Worm (Caenorhabditis elegans): ENCODE results near the gene tac-1.

The tac-1 gene

DNA sequence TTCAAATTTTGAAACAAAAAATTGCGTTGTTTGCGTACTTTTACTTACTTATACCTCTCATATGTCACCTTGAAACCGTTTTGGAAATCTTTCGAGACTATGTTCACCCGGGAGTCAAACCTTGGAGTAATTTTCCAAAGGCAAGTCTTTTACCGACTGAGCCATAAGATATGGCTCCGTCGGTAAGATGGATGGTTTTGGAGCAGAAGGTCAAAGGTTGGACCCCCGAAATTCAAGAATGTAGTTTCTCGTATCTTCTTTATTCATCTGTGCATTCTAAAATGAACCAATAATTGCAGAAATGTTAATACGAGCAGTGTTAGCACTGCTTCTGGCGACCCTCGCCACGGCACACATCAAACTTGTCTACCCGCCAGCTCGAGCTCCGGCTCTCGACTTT is 48.5 kb downstream of the tac-1 start, which contains the start of gene C09F9.2:
Gene C09F9.2 (plus strand): TSS at position 301 of the 400 bp plus-strand sequence.
- no peak for TF ChIP-seq mml-1 (tag; optimal IDR thresholded peaks at IDR 0.05)
- no peak for TF ChIP-seq unc-62 (GFP tag; optimal IDR thresholded peaks at IDR 0.05)
- no peak for TF ChIP-seq eor-1 (tag; optimal IDR thresholded peaks at IDR 0.05)
- no peak for TF ChIP-seq fos-1 (tag; optimal IDR thresholded peaks at IDR 0.05)
- TF ChIP-seq nhr-12 (tag; optimal IDR thresholded peaks at IDR 0.05) = no peak
- no peak for TF ChIP-seq snpc-4 (tag; optimal IDR thresholded peaks at IDR 0.05)
- no peak for TF ChIP-seq ZK546.5 (tag; optimal IDR thresholded peaks at IDR 0.05)
- TF ChIP-seq ceh-82 (tag; optimal IDR thresholded peaks at IDR 0.05) = no peak
- TF ChIP-seq elt-3 (tag; optimal IDR thresholded peaks at IDR 0.05) = no peak
- TF ChIP-seq daf-12 (tag; optimal IDR thresholded peaks at IDR 0.05) = no peak
- TF ChIP-seq ceh-28 (tag; optimal IDR thresholded peaks at IDR 0.05) = no peak
- TF ChIP-seq elt-2 (tag; optimal IDR thresholded peaks at IDR 0.05) = no peak
- TF ChIP-seq hmg-11 (tag; optimal IDR thresholded peaks at IDR 0.05) = no peak
- TF ChIP-seq ceh-16 (tag; optimal IDR thresholded peaks at IDR 0.05) = no peak
- TF ChIP-seq lin-15B (tag; optimal IDR thresholded peaks at IDR 0.05) = no peak
- TF ChIP-seq lin-39 (tag; optimal IDR thresholded peaks at IDR 0.05) = no peak
- TF ChIP-seq elt-1 (tag; optimal IDR thresholded peaks at IDR 0.05) = no peak
- TF ChIP-seq egl-27 (tag; optimal IDR thresholded peaks at IDR 0.05) = no peak
- TF ChIP-seq nhr-76 (tag; optimal IDR thresholded peaks at IDR 0.05) = no peak

DNA sequence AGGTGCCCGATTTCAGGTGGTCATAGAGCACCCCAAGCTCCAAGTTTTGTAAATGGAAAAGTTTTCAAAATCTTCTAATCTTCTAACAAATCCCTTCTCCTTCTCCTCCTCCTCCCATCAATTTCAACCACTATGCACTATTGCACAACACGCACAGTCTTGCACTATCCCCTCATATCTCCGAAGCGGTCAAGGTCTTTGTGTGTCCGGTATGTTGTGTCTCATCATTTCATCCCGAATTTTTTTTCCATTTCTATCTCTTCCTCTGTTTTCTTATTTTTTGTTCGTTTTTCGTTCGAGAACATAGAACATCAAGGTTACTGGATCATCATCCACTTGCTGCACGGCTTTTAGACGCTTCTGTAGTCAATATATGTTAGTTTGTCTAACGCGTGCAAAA is 49.5 kb downstream of the tac-1 start:
- TF ChIP-seq nhr-23 (tag; optimal IDR thresholded peaks at IDR 0.05) (peak; percentile 68), nhr-43 (tag; optimal IDR thresholded peaks at IDR 0.05; ENCODE audit: poor library complexity, severe bottlenecking) (peak; percentile 15), nhr-28 (tag; optimal IDR thresholded peaks at IDR 0.05) (no peak)

DNA sequence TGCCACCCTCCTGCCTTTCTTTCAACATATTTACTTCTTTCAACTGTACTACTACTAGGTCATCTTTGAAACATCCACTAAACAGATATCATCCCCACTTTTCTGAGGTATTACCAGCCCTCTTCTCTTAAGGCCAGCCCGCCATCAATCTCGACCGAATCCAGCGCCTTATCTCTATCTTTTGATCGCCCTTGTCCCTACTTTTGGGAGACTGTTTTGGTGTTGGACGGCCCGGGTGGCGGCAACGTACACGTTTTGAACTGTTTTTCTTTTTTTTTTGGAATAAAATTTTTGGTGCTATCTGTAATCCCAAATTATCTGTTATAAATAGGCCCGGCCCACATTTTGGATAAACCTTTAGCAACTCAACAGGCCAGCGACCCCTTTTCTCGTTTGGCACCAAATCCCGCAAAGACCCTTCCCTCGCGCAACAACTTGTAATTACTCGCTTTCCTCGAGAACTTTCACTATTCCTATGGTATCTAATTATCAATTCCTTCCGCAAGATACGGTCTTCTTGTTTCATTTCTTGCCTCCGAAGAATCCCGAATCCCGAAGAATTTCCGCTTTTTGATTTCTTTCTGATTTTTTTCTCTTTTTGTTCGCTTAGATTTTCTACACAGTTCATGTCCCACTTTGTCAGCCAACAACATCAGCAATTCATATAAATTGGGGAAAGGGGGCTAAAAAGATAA is 50.3 kb downstream of the tac-1 start:
- TF ChIP-seq unc-39 (tag; optimal IDR thresholded peaks at IDR 0.05) (no peak), nfya-1 (tag; optimal IDR thresholded peaks at IDR 0.05; ENCODE audit: insufficient read depth) (no peak), nhr-23 (tag; optimal IDR thresholded peaks at IDR 0.05) (peak; percentile 11), R02D3.7 (tag; optimal IDR thresholded peaks at IDR 0.05) (no peak), fos-1 (tag; optimal IDR thresholded peaks at IDR 0.05) (no peak), unc-62 (GFP tag; optimal IDR thresholded peaks at IDR 0.05) (no peak), aly-2 (tag; optimal IDR thresholded peaks at IDR 0.05) (no peak), lsy-12 (tag; optimal IDR thresholded peaks at IDR 0.05) (peak; percentile 1), egl-27 (tag; optimal IDR thresholded peaks at IDR 0.05) (no peak), fkh-10 (GFP tag; optimal IDR thresholded peaks at IDR 0.05) (no peak), nhr-43 (tag; optimal IDR thresholded peaks at IDR 0.05; ENCODE audit: poor library complexity, severe bottlenecking) (no peak), ceh-9 (tag; optimal IDR thresholded peaks at IDR 0.05) (no peak)
